Fruit fly (Drosophila melanogaster): ENCODE data around the gene RpL36.

RpL36 gene

DNA sequence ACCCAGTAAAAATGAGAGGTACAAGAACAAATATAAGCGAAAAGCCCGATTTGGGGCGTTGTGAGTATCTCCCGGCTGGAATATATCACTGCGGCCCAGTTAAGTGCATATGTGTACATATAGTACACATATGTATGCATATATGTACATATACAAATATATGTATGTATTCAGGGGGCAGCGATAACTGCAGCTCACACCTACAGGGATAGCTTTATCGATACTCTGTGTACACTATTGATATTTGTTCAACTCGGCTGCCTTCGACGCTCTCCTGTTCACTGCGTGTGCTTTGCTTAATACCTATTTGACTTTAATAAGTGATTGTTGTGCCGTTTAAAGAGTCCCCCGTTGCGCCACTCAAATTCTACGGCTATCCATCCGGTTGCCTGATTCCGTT lies 47.5 kb downstream of the RpL36 start, which contains the start of gene vnd:
vnd (plus strand) TSS at position 297 of the 400 bp plus-strand sequence.
- no peak for TF ChIP-seq CTCF (optimal IDR thresholded peaks at IDR 0.05)
- TF ChIP-seq CG8478 (optimal IDR thresholded peaks at IDR 0.05): no peak

- TF ChIP-seq CG8478 (optimal IDR thresholded peaks at IDR 0.05): no peak
- TF ChIP-seq CTCF (optimal IDR thresholded peaks at IDR 0.05): no peak
Observed at dm6 chrX:580635-581034, 48.6 kb downstream of the RpL36 start.
